Worm (Caenorhabditis elegans) whole organism, L3 larva: ENCODE results near the gene F41H10.1.
A peak's percentile ranks its signal among the peaks of the same experiment; 100 is the strongest.

Source experiments
- R02D3.7 ChIP-seq: fragments of 150-350 bp; optimal IDR thresholded peaks from 2 replicates; lab custom pipeline; 2014; ENCODE audit warnings: missing biosample characterization, missing genetic modification characterization
- ZK546.5 ChIP-seq: sonication (generic microtip); optimal IDR thresholded peaks from 2 replicates; lab custom pipeline; 2017; ENCODE audit warnings: missing biosample characterization, missing genetic modification characterization
- aly-2 ChIP-seq: fragments of 150-350 bp; optimal IDR thresholded peaks from 2 replicates; lab custom pipeline; 2014; ENCODE audit warnings: missing biosample characterization, missing genetic modification characterization
- ama-1 ChIP-seq: fragments of 150-350 bp; optimal IDR thresholded peaks from 2 replicates; lab custom pipeline; 2018
- ceh-16 ChIP-seq: sonication (generic microtip); optimal IDR thresholded peaks from 2 replicates; lab custom pipeline; 2017; ENCODE audit warnings: missing biosample characterization, missing genetic modification characterization
- ceh-28 ChIP-seq: fragments of 150-350 bp; optimal IDR thresholded peaks from 2 replicates; lab custom pipeline; 2014; ENCODE audit warnings: missing biosample characterization, missing genetic modification reagents, missing genetic modification characterization
- ceh-82 ChIP-seq: fragments of 150-350 bp; optimal IDR thresholded peaks from 2 replicates; lab custom pipeline; 2014; ENCODE audit warnings: missing biosample characterization, missing genetic modification characterization
- ceh-9 ChIP-seq: sonication (generic microtip); optimal IDR thresholded peaks from 2 replicates; lab custom pipeline; 2018; ENCODE audit warnings: missing biosample characterization, missing genetic modification characterization
- daf-12 ChIP-seq: fragments of 150-350 bp; optimal IDR thresholded peaks from 2 replicates; lab custom pipeline; 2014; ENCODE audit warnings: missing biosample characterization, missing genetic modification reagents, missing genetic modification characterization
- egl-27 ChIP-seq: sonication (generic microtip); optimal IDR thresholded peaks from 4 replicates; lab custom pipeline; 2017; ENCODE audit warnings: missing biosample characterization, missing genetic modification reagents, missing genetic modification characterization
- egl-5 ChIP-seq: fragments of 150-350 bp; optimal IDR thresholded peaks from 2 replicates; lab custom pipeline; 2017; ENCODE audit warnings: missing biosample characterization, missing genetic modification reagents, missing genetic modification characterization, inconsistent platforms
- elt-1 ChIP-seq: fragments of 150-350 bp; optimal IDR thresholded peaks from 2 replicates; lab custom pipeline; 2014; ENCODE audit warnings: missing biosample characterization, missing genetic modification characterization
- elt-2 ChIP-seq: sonication (generic microtip); optimal IDR thresholded peaks from 2 replicates; lab custom pipeline; 2016; ENCODE audit warnings: missing genetic modification reagents, mild to moderate bottlenecking, missing genetic modification characterization, missing compliant biosample characterization
- elt-3 ChIP-seq, 3 experiments: fragments of 150-350 bp in 1 of 3; sonication (generic microtip) in 2 of 3; optimal IDR thresholded peaks; 2 replicates in 2 of 3; 4 replicates in 1 of 3; lab custom pipeline; 2014 to 2017; ENCODE audit warnings: missing biosample characterization in 3 of 3, missing genetic modification characterization in 3 of 3
- eor-1 ChIP-seq, 2 experiments: fragments of 150-350 bp; optimal IDR thresholded peaks; 2 replicates each; lab custom pipeline; 2014 to 2018; ENCODE audit warnings: missing biosample characterization in 2 of 2, missing genetic modification characterization in 2 of 2
- fkh-10 ChIP-seq: sonication (generic microtip); optimal IDR thresholded peaks from 2 replicates; lab custom pipeline; 2017; ENCODE audit warnings: missing biosample characterization, missing genetic modification reagents, missing genetic modification characterization
- fkh-2 ChIP-seq: fragments of 150-350 bp; optimal IDR thresholded peaks from 2 replicates; lab custom pipeline; 2014; ENCODE audit warnings: missing biosample characterization, missing genetic modification reagents, missing genetic modification characterization
- fos-1 ChIP-seq: fragments of 150-350 bp; optimal IDR thresholded peaks from 2 replicates; lab custom pipeline; 2014; ENCODE audit warnings: missing biosample characterization, missing genetic modification characterization
- hmg-11 ChIP-seq: sonication (generic microtip); optimal IDR thresholded peaks from 2 replicates; lab custom pipeline; 2016; ENCODE audit warnings: missing genetic modification characterization, missing compliant biosample characterization
- jun-1 ChIP-seq: fragments of 150-350 bp; optimal IDR thresholded peaks from 2 replicates; lab custom pipeline; 2014; ENCODE audit warnings: missing biosample characterization, missing genetic modification reagents, missing genetic modification characterization
- lin-15B ChIP-seq: fragments of 150-350 bp; optimal IDR thresholded peaks from 2 replicates; lab custom pipeline; 2014; ENCODE audit warnings: missing biosample characterization, missing genetic modification characterization
- lin-39 ChIP-seq: fragments of 150-350 bp; optimal IDR thresholded peaks from 2 replicates; lab custom pipeline; 2018; ENCODE audit warnings: missing biosample characterization, missing genetic modification reagents, missing genetic modification characterization
- lsy-12 ChIP-seq: sonication (generic microtip); optimal IDR thresholded peaks from 2 replicates; lab custom pipeline; 2016; ENCODE audit warnings: mild to moderate bottlenecking, missing genetic modification characterization, missing compliant biosample characterization
- mdl-1 ChIP-seq: fragments of 150-350 bp; optimal IDR thresholded peaks from 2 replicates; lab custom pipeline; 2014; ENCODE audit warnings: missing biosample characterization, missing genetic modification characterization
- mml-1 ChIP-seq: fragments of 150-350 bp; sonication (generic microtip); optimal IDR thresholded peaks from 3 replicates; lab custom pipeline; 2014; ENCODE audit warnings: missing biosample characterization, missing genetic modification characterization
- nfya-1 ChIP-seq: sonication (generic microtip); optimal IDR thresholded peaks from 2 replicates; lab custom pipeline; 2017; ENCODE audit warnings: missing genetic modification characterization, mild to moderate bottlenecking, missing compliant biosample characterization, antibody characterized with exemption, moderate library complexity; ENCODE audit not compliant: insufficient read depth
- nhr-11 ChIP-seq: fragments of 150-350 bp; optimal IDR thresholded peaks from 2 replicates; lab custom pipeline; 2014; ENCODE audit warnings: missing biosample characterization, missing genetic modification characterization
- nhr-12 ChIP-seq: fragments of 150-350 bp; optimal IDR thresholded peaks from 2 replicates; lab custom pipeline; 2014; ENCODE audit warnings: missing biosample characterization, missing genetic modification characterization
- nhr-23 ChIP-seq: fragments of 150-350 bp; optimal IDR thresholded peaks from 2 replicates; lab custom pipeline; 2014; ENCODE audit warnings: missing biosample characterization, missing genetic modification reagents, missing genetic modification characterization
- nhr-237 ChIP-seq: fragments of 150-350 bp; optimal IDR thresholded peaks from 2 replicates; lab custom pipeline; 2014; ENCODE audit warnings: missing biosample characterization, missing genetic modification characterization
- nhr-25 ChIP-seq: sonication (generic microtip); optimal IDR thresholded peaks from 2 replicates; lab custom pipeline; 2017; ENCODE audit warnings: missing biosample characterization, missing genetic modification characterization
- nhr-28 ChIP-seq: fragments of 150-350 bp; optimal IDR thresholded peaks from 2 replicates; lab custom pipeline; 2014; ENCODE audit warnings: missing biosample characterization, missing genetic modification characterization
- nhr-43 ChIP-seq: sonication (generic microtip); optimal IDR thresholded peaks from 2 replicates; lab custom pipeline; 2016; ENCODE audit warnings: mild to moderate bottlenecking, missing genetic modification characterization, missing compliant biosample characterization; ENCODE audit not compliant: poor library complexity, severe bottlenecking
- nhr-67 ChIP-seq: fragments of 150-350 bp; optimal IDR thresholded peaks from 2 replicates; lab custom pipeline; 2014; ENCODE audit warnings: missing biosample characterization, missing genetic modification characterization
- nhr-76 ChIP-seq: fragments of 150-350 bp; sonication (generic microtip); optimal IDR thresholded peaks from 5 replicates; lab custom pipeline; 2014; ENCODE audit warnings: missing biosample characterization, missing genetic modification characterization
- nhr-77 ChIP-seq: fragments of 150-350 bp; optimal IDR thresholded peaks from 2 replicates; lab custom pipeline; 2014; ENCODE audit warnings: missing biosample characterization, missing genetic modification characterization
- pha-4 ChIP-seq: fragments of 150-350 bp; optimal IDR thresholded peaks from 2 replicates; lab custom pipeline; 2014; ENCODE audit warnings: missing biosample characterization, missing genetic modification reagents, missing genetic modification characterization
- pqm-1 ChIP-seq: fragments of 150-350 bp; optimal IDR thresholded peaks from 2 replicates; lab custom pipeline; 2017; ENCODE audit warnings: missing biosample characterization, missing genetic modification characterization, inconsistent platforms
- sea-2 ChIP-seq: fragments of 150-350 bp; sonication (generic microtip); optimal IDR thresholded peaks from 4 replicates; lab custom pipeline; 2014; ENCODE audit warnings: missing biosample characterization, missing genetic modification reagents, missing genetic modification characterization
- skn-1 ChIP-seq: fragments of 150-350 bp; optimal IDR thresholded peaks from 2 replicates; lab custom pipeline; 2014; ENCODE audit warnings: missing biosample characterization, missing genetic modification characterization
- snpc-4 ChIP-seq: fragments of 150-350 bp; optimal IDR thresholded peaks from 2 replicates; lab custom pipeline; 2014; ENCODE audit warnings: missing biosample characterization, missing genetic modification characterization
- tbx-2 ChIP-seq: sonication (generic microtip); optimal IDR thresholded peaks from 2 replicates; lab custom pipeline; 2016; ENCODE audit warnings: mild to moderate bottlenecking, missing genetic modification characterization, missing compliant biosample characterization
- unc-39 ChIP-seq: sonication (generic microtip); optimal IDR thresholded peaks from 4 replicates; lab custom pipeline; 2017; ENCODE audit warnings: missing biosample characterization, missing genetic modification characterization
- unc-62 ChIP-seq: fragments of 150-350 bp; sonication (generic microtip); optimal IDR thresholded peaks from 4 replicates; lab custom pipeline; 2014; ENCODE audit warnings: missing biosample characterization, missing genetic modification reagents, missing genetic modification characterization
- zag-1 ChIP-seq: fragments of 150-350 bp; optimal IDR thresholded peaks from 2 replicates; lab custom pipeline; 2014; ENCODE audit warnings: missing biosample characterization, missing genetic modification characterization
- ztf-11 ChIP-seq: fragments of 150-350 bp; optimal IDR thresholded peaks from 2 replicates; lab custom pipeline; 2014; ENCODE audit warnings: missing biosample characterization, missing genetic modification characterization
- ztf-4 ChIP-seq: fragments of 150-350 bp; optimal IDR thresholded peaks from 2 replicates; lab custom pipeline; 2014; ENCODE audit warnings: missing biosample characterization, missing genetic modification characterization

The F41H10.1 gene

ce11 chrIV:5354564-5354963, 28.1 kb upstream of the F41H10.1 start:
- no peak for TF ChIP-seq unc-39 (tag; lab: Kevin White, UChicago)

DNA sequence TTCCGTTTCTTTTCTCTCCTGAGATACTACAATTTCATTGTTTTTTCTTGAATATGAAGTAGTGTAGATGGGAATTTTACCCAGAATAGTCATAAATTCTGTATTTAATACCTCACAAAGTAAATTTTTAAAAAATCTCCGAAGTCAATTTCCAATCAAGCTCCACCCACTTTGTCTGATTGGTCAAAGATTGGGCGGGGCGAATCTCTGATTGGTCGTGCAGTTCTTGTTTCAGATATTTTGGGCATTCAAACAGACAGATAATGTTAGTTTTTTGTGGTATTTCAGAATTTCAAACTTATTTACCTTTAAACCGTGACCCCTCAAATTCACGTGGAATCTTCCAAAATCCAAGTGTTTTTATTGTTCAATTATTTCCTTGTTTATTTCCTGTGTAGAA, 22.2 kb upstream of the F41H10.1 start, which contains the start of gene F41H10.5:
TSS of gene F41H10.5 (plus strand) at position 375 of the 400 bp plus-strand sequence.
- peak; percentile 89 for TF ChIP-seq nfya-1 (tag; lab: Kevin White, UChicago)
- no peak for TF ChIP-seq nhr-76 (tag; lab: Kevin White, UChicago)
- TF ChIP-seq, all 47 proteins: peak for 1

- TF ChIP-seq zag-1 (tag; lab: Kevin White, UChicago) (no peak), unc-62 (GFP tag; lab: Kevin White, UChicago) (no peak), nhr-76 (tag; lab: Kevin White, UChicago) (no peak), pha-4 (peak; percentile 75), ZK546.5 (no peak), ceh-9 (tag; lab: Kevin White, UChicago) (no peak), nfya-1 (tag; lab: Kevin White, UChicago) (peak; percentile 75), lin-15B (tag; lab: Kevin White, UChicago) (peak; percentile 93), aly-2 (tag; lab: Kevin White, UChicago) (no peak), lin-39 (tag; lab: Kevin White, UChicago) (peak; percentile 33), daf-12 (no peak), jun-1 (no peak), pqm-1 (tag; lab: Kevin White, UChicago) (no peak), ceh-82 (no peak), fkh-2 (tag; lab: Kevin White, UChicago) (no peak), fkh-10 (GFP tag; lab: Kevin White, UChicago) (no peak), elt-1 (no peak), R02D3.7 (tag; lab: Kevin White, UChicago) (no peak), nhr-25 (tag; lab: Kevin White, UChicago) (peak; percentile 97), nhr-67 (tag; lab: Kevin White, UChicago) (no peak), elt-3 (tag; optimal IDR thresholded peaks at IDR 0.05; lab: Kevin White, UChicago) (no peak), egl-5 (peak; percentile 73), eor-1 (tag; optimal IDR thresholded peaks at IDR 0.05; lab: Kevin White, UChicago) (no peak), nhr-23 (tag; lab: Kevin White, UChicago) (peak; percentile 75), fos-1 (tag; lab: Kevin White, UChicago) (no peak), ztf-4 (no peak), hmg-11 (no peak), nhr-11 (tag; lab: Kevin White, UChicago) (no peak), ztf-11 (no peak), egl-27 (tag; lab: Kevin White, UChicago) (no peak), lsy-12 (no peak), unc-39 (tag; lab: Kevin White, UChicago) (no peak), nhr-77 (no peak), elt-2 (peak; percentile 28), ceh-28 (tag; lab: Kevin White, UChicago) (no peak), nhr-237 (no peak), ceh-16 (tag; lab: Kevin White, UChicago) (no peak), skn-1 (tag; lab: Kevin White, UChicago) (peak; percentile 9), mml-1 (tag; lab: Kevin White, UChicago) (no peak), sea-2 (no peak), ama-1 (lab: Kevin White, UChicago) (no peak), snpc-4 (peak; percentile 92), tbx-2 (tag; lab: Kevin White, UChicago) (no peak), mdl-1 (tag; lab: Kevin White, UChicago) (no peak), nhr-12 (tag; lab: Kevin White, UChicago) (no peak), nhr-43 (tag; lab: Kevin White, UChicago) (peak; percentile 85), nhr-28 (tag; lab: Kevin White, UChicago) (no peak)
Observed at ce11 chrIV:5364135-5364609, 18.5 kb upstream of the F41H10.1 start, which contains the start of the genes hda-6 and F41H10.4. hda-6 (minus strand) TSS chrIV:5364306. F41H10.4 (plus strand) TSS chrIV:5364559.
